Worm (Caenorhabditis elegans) whole organism, L2 larva: ENCODE results near the gene W09C2.9.

ENCODE experiments used
- F13H6.1 ChIP-seq: sonication (generic microtip); optimal IDR thresholded peaks from 2 replicates; lab custom pipeline; 2016; ENCODE audit warnings: missing genetic modification characterization, missing compliant biosample characterization
- lin-13 ChIP-seq: fragments of 150-350 bp; optimal IDR thresholded peaks from 2 replicates; lab custom pipeline; 2014; ENCODE audit warnings: missing biosample characterization, missing genetic modification reagents, missing genetic modification characterization
- nhr-11 ChIP-seq: fragments of 150-350 bp; optimal IDR thresholded peaks from 2 replicates; lab custom pipeline; 2014; ENCODE audit warnings: missing biosample characterization, missing genetic modification characterization
- nhr-21 ChIP-seq: fragments of 150-350 bp; optimal IDR thresholded peaks from 2 replicates; lab custom pipeline; 2014; ENCODE audit warnings: missing biosample characterization, missing genetic modification characterization
- ztf-11 ChIP-seq: sonication (generic microtip); optimal IDR thresholded peaks from 2 replicates; lab custom pipeline; 2017; ENCODE audit warnings: missing biosample characterization, missing genetic modification characterization

DNA sequence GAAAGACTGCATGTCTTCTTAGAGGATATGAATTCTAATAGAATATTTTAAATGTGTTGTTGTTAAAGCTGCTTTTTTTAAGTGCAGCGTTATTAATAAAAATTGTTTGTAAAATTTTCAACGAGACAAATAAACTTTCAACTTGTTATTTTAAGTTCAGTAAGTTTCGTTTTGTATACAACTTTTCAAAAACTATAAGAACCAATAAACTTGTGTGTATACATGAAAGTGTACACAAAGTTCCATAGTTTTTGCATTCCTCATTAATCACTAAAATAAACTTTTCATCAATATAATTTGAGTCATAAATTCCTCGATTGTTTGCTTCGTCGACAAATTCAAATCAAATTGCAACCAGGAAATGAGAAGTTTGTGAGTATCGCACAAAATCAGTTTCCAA is 25.5 kb upstream of the W09C2.9 start, which contains the start of gene srm-3:
- TF ChIP-seq ztf-11 = no peak
- no peak for TF ChIP-seq nhr-11 (tag; lab: Kevin White, UChicago)
- TF ChIP-seq F13H6.1 = no peak
- TF ChIP-seq nhr-21 = no peak
- no peak for TF ChIP-seq lin-13 (GFP tag; lab: Kevin White, UChicago)
